Worm (Caenorhabditis elegans): ENCODE results near the gene K08D8.1.

- TF ChIP-seq nhr-179 (tag; optimal IDR thresholded peaks at IDR 0.05) (no peak), hmg-20 (GFP tag; IDR thresholded peaks at IDR 0.05) (no peak), efl-1 (GFP tag; optimal IDR thresholded peaks at IDR 0.05) (no peak)
Observed at ce11 chrIV:12909871-12910270, 17.6 kb downstream of the K08D8.1 start, which contains the start of gene K08D8.4.

Measured in whole organism, young adult.